Fruit fly (Drosophila melanogaster): ENCODE data around the gene IP3K1.

DNA sequence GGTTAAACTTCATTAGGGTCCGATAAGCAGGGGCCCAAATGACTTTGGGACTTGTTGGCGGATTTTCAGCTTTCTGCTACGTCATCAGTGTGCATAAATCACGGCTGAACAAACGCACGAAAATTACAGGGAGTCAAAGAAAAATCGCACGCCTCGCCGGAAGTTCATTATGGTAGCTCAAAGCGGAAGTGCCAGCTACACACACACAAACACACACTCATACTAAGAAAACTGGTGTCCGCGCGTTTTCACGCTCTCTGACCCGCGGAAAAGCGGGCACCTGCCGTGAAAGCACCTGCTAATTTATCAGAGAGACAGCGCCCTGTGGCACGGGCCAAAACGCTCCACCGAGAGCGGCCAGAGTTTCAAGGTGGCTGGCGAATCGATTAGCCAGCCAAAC is 44.8 kb upstream of the IP3K1 start:
- no peak for TF ChIP-seq CG8478 (optimal IDR thresholded peaks at IDR 0.05)
- no peak for TF ChIP-seq CTCF (optimal IDR thresholded peaks at IDR 0.05)
